Fruit fly (Drosophila melanogaster) whole organism, wandering third instar larva: ENCODE measurements around the gene CG34307.

Experiments used
- Abd-B ChIP-seq: fragments of >200 bp; optimal IDR thresholded peaks from 2 replicates; lab custom pipeline; 2017; ENCODE audit warnings: missing biosample characterization, missing genetic modification characterization
- CG32264 ChIP-seq: fragments of 200-800 bp; sonication (Bioruptor generic); optimal IDR thresholded peaks from 2 replicates; lab custom pipeline; 2016; ENCODE audit warnings: missing biosample characterization, missing genetic modification characterization
- CG9705 ChIP-seq: fragments of 200-800 bp; sonication (Bioruptor generic); optimal IDR thresholded peaks from 2 replicates; lab custom pipeline; 2018; ENCODE audit warnings: missing biosample characterization, mild to moderate bottlenecking, missing genetic modification characterization
- CrebA ChIP-seq: fragments of 200-800 bp; sonication (Bioruptor generic); optimal IDR thresholded peaks from 2 replicates; lab custom pipeline; 2016; ENCODE audit warnings: missing biosample characterization, mild to moderate bottlenecking, missing genetic modification characterization, borderline replicate concordance
- Dfd ChIP-seq: fragments of >200 bp; optimal IDR thresholded peaks from 2 replicates; lab custom pipeline; 2017; ENCODE audit warnings: missing biosample characterization, missing genetic modification characterization
- Dif ChIP-seq: fragments of 200-275, 200-300 bp; sonication (Bioruptor generic); optimal IDR thresholded peaks from 2 replicates; lab custom pipeline; 2018; ENCODE audit warnings: missing biosample characterization, missing genetic modification characterization; ENCODE audit not compliant: partially characterized antibody
- GATAd ChIP-seq: sonication (Bioruptor generic); optimal IDR thresholded peaks from 2 replicates; lab custom pipeline; 2016; ENCODE audit warnings: missing biosample characterization, missing genetic modification characterization
- HLH106 ChIP-seq: fragments of 200-800 bp; optimal IDR thresholded peaks from 3 replicates; lab custom pipeline; 2019; ENCODE audit warnings: missing biosample characterization, mild to moderate bottlenecking, missing genetic modification characterization, moderate library complexity
- Hnf4 ChIP-seq: fragments of 200-800 bp; sonication (Bioruptor generic); optimal IDR thresholded peaks from 2 replicates; lab custom pipeline; 2016; ENCODE audit warnings: missing biosample characterization, mild to moderate bottlenecking, missing genetic modification characterization
- Hr78 ChIP-seq: fragments of >200 bp; optimal IDR thresholded peaks from 2 replicates; lab custom pipeline; 2017; ENCODE audit warnings: missing biosample characterization, missing genetic modification characterization
- Hr83 ChIP-seq: fragments of 200-300 bp; sonication (Bioruptor generic); optimal IDR thresholded peaks from 2 replicates; lab custom pipeline; 2016; ENCODE audit warnings: missing biosample characterization, mild to moderate bottlenecking, missing genetic modification characterization, moderate library complexity; ENCODE audit not compliant: poor library complexity, severe bottlenecking
- Jra ChIP-seq: sonication (Bioruptor generic); optimal IDR thresholded peaks from 2 replicates; lab custom pipeline; 2016; ENCODE audit warnings: missing biosample characterization, missing genetic modification characterization
- Mio ChIP-seq: sonication (Bioruptor generic); optimal IDR thresholded peaks from 2 replicates; lab custom pipeline; 2016; ENCODE audit warnings: missing biosample characterization, missing genetic modification characterization
- Myc ChIP-seq: fragments of >200 bp; optimal IDR thresholded peaks from 2 replicates; lab custom pipeline; 2017
- N ChIP-seq: fragments of >200 bp; optimal IDR thresholded peaks from 2 replicates; lab custom pipeline; 2018; ENCODE audit warnings: missing biosample characterization, missing external identifiers, missing genetic modification characterization
- OdsH ChIP-seq: fragments of 200-800 bp; sonication (Bioruptor generic); optimal IDR thresholded peaks from 2 replicates; lab custom pipeline; 2016; ENCODE audit warnings: missing biosample characterization, mild to moderate bottlenecking, missing genetic modification characterization
- Rel ChIP-seq, 2 experiments: fragments of 200-800 bp; sonication (Bioruptor generic) in 1 of 2; optimal IDR thresholded peaks; 2 replicates in 1 of 2; 3 replicates in 1 of 2; lab custom pipeline; 2016 to 2019; ENCODE audit warnings: mild to moderate bottlenecking in 2 of 2, missing biosample characterization in 2 of 2, missing genetic modification characterization in 2 of 2, moderate library complexity in 1 of 2
- Sp1 ChIP-seq: fragments of 200-800 bp; sonication (Bioruptor generic); optimal IDR thresholded peaks from 3 replicates; lab custom pipeline; 2019; ENCODE audit warnings: missing biosample characterization, mild to moderate bottlenecking, missing genetic modification characterization, moderate library complexity
- Vsx2 ChIP-seq: fragments of 200-300, 225-300 bp; sonication (Bioruptor generic); optimal IDR thresholded peaks from 2 replicates; lab custom pipeline; 2018; ENCODE audit warnings: missing biosample characterization, missing genetic modification characterization; ENCODE audit not compliant: partially characterized antibody
- br ChIP-seq: fragments of 200-800 bp; sonication (Bioruptor generic); optimal IDR thresholded peaks from 2 replicates; lab custom pipeline; 2016; ENCODE audit warnings: missing biosample characterization, missing genetic modification characterization
- brk ChIP-seq: fragments of 200-800 bp; sonication (Bioruptor generic); optimal IDR thresholded peaks from 2 replicates; lab custom pipeline; 2016; ENCODE audit warnings: missing biosample characterization, mild to moderate bottlenecking, missing genetic modification characterization
- dl ChIP-seq, 2 experiments: fragments of 175-275, 200-275 bp in 1 of 2; fragments of 200-275 bp in 1 of 2; sonication (Bioruptor generic); optimal IDR thresholded peaks; lab custom pipeline; 2018; ENCODE audit warnings: mild to moderate bottlenecking in 2 of 2, missing biosample characterization in 2 of 2, missing genetic modification characterization in 2 of 2, moderate library complexity in 2 of 2; ENCODE audit not compliant: partially characterized antibody in 2 of 2, insufficient read depth in 1 of 2
- dmrt93B ChIP-seq: fragments of 200-800 bp; sonication (Bioruptor generic); optimal IDR thresholded peaks from 2 replicates; lab custom pipeline; 2018; ENCODE audit warnings: missing biosample characterization, mild to moderate bottlenecking, missing genetic modification characterization
- dsf ChIP-seq: sonication (Bioruptor generic); optimal IDR thresholded peaks from 2 replicates; lab custom pipeline; 2016; ENCODE audit warnings: missing biosample characterization, missing genetic modification characterization, borderline replicate concordance
- ey ChIP-seq: fragments of 200-800 bp; sonication (Bioruptor generic); optimal IDR thresholded peaks from 2 replicates; lab custom pipeline; 2016; ENCODE audit warnings: missing biosample characterization, missing genetic modification characterization
- foxo ChIP-seq, 2 experiments: fragments of 200-800 bp; sonication (Bioruptor generic); optimal IDR thresholded peaks; 2 replicates in 1 of 2; 3 replicates in 1 of 2; lab custom pipeline; 2016 to 2017; ENCODE audit warnings: missing biosample characterization in 2 of 2, missing genetic modification characterization in 2 of 2
- fru ChIP-seq: fragments of 200-800 bp; sonication (Bioruptor generic); optimal IDR thresholded peaks from 3 replicates; lab custom pipeline; 2016; ENCODE audit warnings: missing biosample characterization, mild to moderate bottlenecking, missing genetic modification characterization
- h ChIP-seq: fragments of 200-800 bp; sonication (Bioruptor generic); optimal IDR thresholded peaks from 3 replicates; lab custom pipeline; 2016; ENCODE audit warnings: missing biosample characterization, mild to moderate bottlenecking, missing genetic modification characterization
- jim ChIP-seq: fragments of 175-275, 200-325 bp; sonication (Bioruptor generic); optimal IDR thresholded peaks from 2 replicates; lab custom pipeline; 2016; ENCODE audit warnings: missing biosample characterization, mild to moderate bottlenecking, missing genetic modification characterization
- lola ChIP-seq: fragments of >200 bp; optimal IDR thresholded peaks from 2 replicates; lab custom pipeline; 2017; ENCODE audit warnings: missing biosample characterization, missing genetic modification characterization
- pan ChIP-seq: fragments of >200 bp; optimal IDR thresholded peaks from 2 replicates; lab custom pipeline; 2017
- psq ChIP-seq: fragments of 200-800 bp; sonication (Bioruptor generic); optimal IDR thresholded peaks from 3 replicates; lab custom pipeline; 2017; ENCODE audit warnings: missing biosample characterization, mild to moderate bottlenecking, missing genetic modification characterization, moderate library complexity
- rgr ChIP-seq: fragments of 200-800 bp; sonication (Bioruptor generic); optimal IDR thresholded peaks from 3 replicates; lab custom pipeline; 2016; ENCODE audit warnings: missing biosample characterization, mild to moderate bottlenecking, missing genetic modification characterization
- sage ChIP-seq: fragments of 200-800 bp; sonication (Bioruptor generic); optimal IDR thresholded peaks from 2 replicates; lab custom pipeline; 2016; ENCODE audit warnings: missing biosample characterization, mild to moderate bottlenecking, missing genetic modification characterization
- sv ChIP-seq: fragments of 200-800 bp; sonication (Bioruptor generic); optimal IDR thresholded peaks from 3 replicates; lab custom pipeline; 2016; ENCODE audit warnings: missing biosample characterization, missing genetic modification characterization
- tai ChIP-seq: sonication (Bioruptor generic); optimal IDR thresholded peaks from 2 replicates; lab custom pipeline; 2016; ENCODE audit warnings: missing biosample characterization, missing genetic modification characterization
- usp ChIP-seq: fragments of >200 bp; optimal IDR thresholded peaks from 2 replicates; lab custom pipeline; 2017; ENCODE audit warnings: missing biosample characterization, missing genetic modification characterization
- woc ChIP-seq: sonication (Bioruptor generic); optimal IDR thresholded peaks from 2 replicates; lab custom pipeline; 2016; ENCODE audit warnings: missing biosample characterization, mild to moderate bottlenecking, missing genetic modification characterization

Gene CG34307

DNA sequence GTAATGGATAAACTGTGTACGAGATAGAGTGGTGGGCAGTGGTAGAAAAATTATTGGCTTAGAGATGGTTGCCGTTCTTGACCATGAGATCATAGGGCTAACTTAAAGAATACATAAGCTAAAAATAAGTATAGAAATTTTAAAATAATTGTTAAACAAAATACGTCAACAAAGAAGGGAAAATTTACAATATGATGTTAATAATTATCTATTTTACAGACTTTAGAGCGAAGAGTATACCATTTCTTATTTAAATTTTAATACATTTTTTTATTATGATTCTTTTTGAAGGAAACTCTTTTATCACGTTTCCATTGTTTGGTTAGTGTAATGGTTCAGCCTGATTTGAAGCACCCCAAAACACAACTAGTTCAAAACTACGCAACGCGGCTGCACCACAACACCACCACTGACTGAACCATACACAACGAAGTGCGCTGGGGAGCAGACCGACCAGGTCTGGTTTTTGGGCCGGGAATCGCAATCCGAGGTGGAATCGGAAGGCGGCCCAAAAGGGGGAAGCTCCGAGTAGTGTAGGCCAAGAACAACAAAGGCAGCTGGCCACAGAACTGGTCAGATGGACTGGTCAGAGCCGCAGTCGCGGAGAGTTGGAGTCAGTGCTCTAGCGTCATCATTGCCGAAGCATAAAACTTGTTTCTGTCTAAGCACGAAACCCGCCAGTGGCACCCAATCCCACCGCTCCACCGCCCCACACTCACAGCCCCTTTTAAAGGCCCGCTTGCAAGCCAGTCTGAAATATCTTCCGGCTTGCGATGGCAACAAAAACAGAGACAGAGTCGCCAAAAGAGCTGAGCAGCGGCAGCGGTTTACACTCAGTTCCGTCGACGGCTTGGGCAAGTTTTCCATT, 48.3 kb downstream of the CG34307 start:
- no peak for TF ChIP-seq foxo (GFP tag; optimal IDR thresholded peaks at IDR 0.05; lab: Kevin White, UChicago)
- TF ChIP-seq Dif (GFP tag; lab: Kevin White, UChicago) = no peak
- no peak for TF ChIP-seq fru (GFP tag; lab: Kevin White, UChicago)
- no peak for TF ChIP-seq sage
- no peak for TF ChIP-seq Hr78
- no peak for TF ChIP-seq rgr (GFP tag; lab: Kevin White, UChicago)
- TF ChIP-seq Abd-B = no peak
- no peak for TF ChIP-seq CG32264

DNA sequence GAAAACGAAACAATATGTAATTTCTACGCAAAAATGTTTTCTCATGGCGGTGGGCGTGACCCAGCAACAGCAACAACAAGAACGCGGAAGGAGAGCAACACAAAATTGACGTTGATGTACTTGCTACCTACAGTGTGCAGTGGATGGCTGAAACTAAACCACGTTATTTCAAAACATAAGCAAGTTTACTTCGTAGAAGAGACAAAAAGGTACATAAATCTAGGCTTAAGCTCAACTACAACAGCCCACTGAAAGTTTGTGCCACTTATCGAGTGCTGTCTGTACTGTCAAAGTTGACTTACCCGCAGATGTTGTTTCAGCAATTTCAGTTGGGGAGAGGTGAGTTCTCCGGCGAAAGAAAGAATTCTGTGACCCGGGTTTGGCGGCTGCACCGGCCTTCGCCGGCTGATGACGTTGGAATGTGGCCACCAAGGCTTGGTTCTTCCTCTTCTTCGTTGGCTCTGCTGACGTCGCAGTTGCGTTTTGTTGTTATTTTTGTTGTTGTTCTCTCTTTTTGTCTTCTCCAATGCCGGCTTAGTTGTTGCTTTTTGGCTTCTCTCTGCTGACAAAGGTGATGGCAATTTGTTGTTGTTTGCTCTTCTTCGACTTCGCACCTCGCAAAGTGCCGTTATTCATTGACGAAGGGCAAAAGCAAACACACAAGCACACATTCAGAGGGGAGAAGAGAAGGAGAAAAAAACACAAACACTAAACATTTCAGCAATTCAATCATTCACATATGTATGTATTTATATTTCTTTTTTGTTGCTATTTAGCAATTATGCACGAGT, 49.9 kb downstream of the CG34307 start:
- TF ChIP-seq CG9705 (peak; percentile 4), Vsx2 (no peak), GATAd (no peak), dsf (GFP tag; lab: Kevin White, UChicago) (no peak), Hnf4 (peak; percentile 49), CrebA (GFP tag; lab: Kevin White, UChicago) (no peak), usp (GFP tag; lab: Kevin White, UChicago) (no peak), Dif (GFP tag; lab: Kevin White, UChicago) (no peak), br (GFP tag; lab: Kevin White, UChicago) (peak; percentile 53), Mio (no peak), N (GFP tag; lab: Kevin White, UChicago) (no peak), Jra (GFP tag; lab: Kevin White, UChicago) (no peak), CG32264 (no peak), dmrt93B (peak; percentile 52), Sp1 (peak; percentile 45), Hr83 (no peak), Rel (GFP tag; optimal IDR thresholded peaks at IDR 0.05; lab: Kevin White, UChicago) (no peak), Rel (tag; optimal IDR thresholded peaks at IDR 0.05; lab: Kevin White, UChicago) (no peak), pan (lab: Kevin White, UChicago) (no peak), lola (GFP tag; lab: Kevin White, UChicago) (no peak), sv (GFP tag; lab: Kevin White, UChicago) (no peak), Dfd (GFP tag; lab: Kevin White, UChicago) (no peak), Abd-B (no peak), jim (GFP tag; lab: Kevin White, UChicago) (no peak), psq (GFP tag; lab: Kevin White, UChicago) (peak; percentile 68), dl (GFP tag; optimal IDR thresholded peaks at IDR 0.05; lab: Kevin White, UChicago; ENCODE audit: insufficient read depth in 1 of 2, partially characterized antibody in 2 of 2) (no peak), rgr (GFP tag; lab: Kevin White, UChicago) (peak; percentile 65), foxo (GFP tag; optimal IDR thresholded peaks at IDR 0.05; lab: Kevin White, UChicago) (peak in 1 of 2 experiments; percentile 75), Hr78 (no peak), fru (GFP tag; lab: Kevin White, UChicago) (peak; percentile 71), sage (no peak), h (peak; percentile 67), HLH106 (tag; lab: Kevin White, UChicago) (peak; percentile 72), tai (no peak), woc (GFP tag; lab: Kevin White, UChicago) (peak; percentile 47), Myc (no peak), ey (GFP tag; lab: Kevin White, UChicago) (peak; percentile 74), brk (GFP tag; lab: Kevin White, UChicago) (no peak), OdsH (GFP tag; lab: Kevin White, UChicago) (peak; percentile 55)
